In genomic region chrX:3474476-3475439, dm6 we compare ENCODE assay signal across 1 fruit fly cellular context.
A peak's percentile ranks its signal among the peaks of the same experiment; 100 is the strongest.
TF ChIP-seq lines count a peak whose summit lies in the region.

Gene CG12206 (minus strand): TSS chrX:3474524.

TF ChIP-seq in whole organism, embryonic, 481 proteins besides CTCF, POLR2A, EP300 and RAD21 (continued from another document and continues in another):
- TF ChIP-seq nmo (GFP tag; optimal IDR thresholded peaks at IDR 0.05; lab: Kevin White, UChicago) = peak; percentile 74
- TF ChIP-seq CG4707 (GFP tag; optimal IDR thresholded peaks at IDR 0.05; lab: Kevin White, UChicago) = peak; percentile 93
- TF ChIP-seq CG8924 (tag; optimal IDR thresholded peaks at IDR 0.05; lab: Kevin White, UChicago) = peak; percentile 61
- TF ChIP-seq jumu (GFP tag; optimal IDR thresholded peaks at IDR 0.05; lab: Kevin White, UChicago) = no peak
- TF ChIP-seq CG9437 (GFP tag; optimal IDR thresholded peaks at IDR 0.05; lab: Kevin White, UChicago) = peak; percentile 39
- peak; percentile 42; the same call in 1 of the 3 replicates for TF ChIP-seq Aef1 (GFP tag; IDR thresholded peaks at IDR 0.05; lab: Robert Waterston, UW)
- TF ChIP-seq Bgb (GFP tag; IDR thresholded peaks at IDR 0.05; lab: Robert Waterston, UW; ENCODE audit: partially characterized antibody) = no peak
- no peak for TF ChIP-seq crol (GFP tag; IDR thresholded peaks at IDR 0.05; lab: Robert Waterston, UW)
- TF ChIP-seq cg (GFP tag; optimal IDR thresholded peaks at IDR 0.05; lab: Kevin White, UChicago) = no peak
- TF ChIP-seq CG4854 (GFP tag; optimal IDR thresholded peaks at IDR 0.05; lab: Kevin White, UChicago) = no peak
- peak; percentile 45 for TF ChIP-seq CG30403 (GFP tag; optimal IDR thresholded peaks at IDR 0.05; lab: Kevin White, UChicago)
- no peak for TF ChIP-seq Ravus (GFP tag; IDR thresholded peaks at IDR 0.05; lab: Robert Waterston, UW)
- no peak for TF ChIP-seq sim (GFP tag; IDR thresholded peaks at IDR 0.05; lab: Robert Waterston, UW)
- TF ChIP-seq Mes4 (GFP tag; optimal IDR thresholded peaks at IDR 0.05; lab: Kevin White, UChicago) = no peak
- peak in 1 of 2 experiments; percentile 74 for TF ChIP-seq Hr51 (GFP tag; optimal IDR thresholded peaks at IDR 0.05; lab: Kevin White, UChicago)
- TF ChIP-seq CG15269 (tag; optimal IDR thresholded peaks at IDR 0.05; lab: Kevin White, UChicago) = peak; percentile 71
- no peak for TF ChIP-seq CG6683 (GFP tag; optimal IDR thresholded peaks at IDR 0.05; lab: Kevin White, UChicago)
- TF ChIP-seq CG14441 (GFP tag; IDR thresholded peaks at IDR 0.05; lab: Robert Waterston, UW) = peak; percentile 53; the same call in 1 of the 2 replicates
- peak; percentile 72 for TF ChIP-seq dmrt99B (tag; optimal IDR thresholded peaks at IDR 0.05; lab: Kevin White, UChicago)
- TF ChIP-seq Sox100B (GFP tag; optimal IDR thresholded peaks at IDR 0.05; lab: Kevin White, UChicago) = peak; percentile 74
- TF ChIP-seq PHDP (tag; optimal IDR thresholded peaks at IDR 0.05; lab: Kevin White, UChicago) = peak; percentile 62
- TF ChIP-seq abd-A (tag; optimal IDR thresholded peaks at IDR 0.05; lab: Kevin White, UChicago) = peak; percentile 26
- peak; percentile 53; the same call in 1 of the 2 replicates for TF ChIP-seq CG32767 (GFP tag; IDR thresholded peaks at IDR 0.05; lab: Robert Waterston, UW)
- no peak for TF ChIP-seq CG12236 (GFP tag; optimal IDR thresholded peaks at IDR 0.05; lab: Kevin White, UChicago)
- peak; percentile 70 for TF ChIP-seq Meics (GFP tag; optimal IDR thresholded peaks at IDR 0.05; lab: Kevin White, UChicago)
- TF ChIP-seq CG14860 (GFP tag; IDR thresholded peaks at IDR 0.05; lab: Robert Waterston, UW; ENCODE audit: partially characterized antibody) = no peak
- no peak for TF ChIP-seq Max (GFP tag; optimal IDR thresholded peaks at IDR 0.05; lab: Kevin White, UChicago)
- TF ChIP-seq eve (GFP tag; optimal IDR thresholded peaks at IDR 0.05; lab: Kevin White, UChicago) = no peak
- no peak; the same call in 1 of the 2 replicates for TF ChIP-seq Taf1 (GFP tag; IDR thresholded peaks at IDR 0.05; lab: Robert Waterston, UW)
- TF ChIP-seq D19A (tag; optimal IDR thresholded peaks at IDR 0.05; lab: Kevin White, UChicago) = peak; percentile 89
- TF ChIP-seq wor (GFP tag; IDR thresholded peaks at IDR 0.05; lab: Robert Waterston, UW) = peak; percentile 27
- no peak for TF ChIP-seq tup (GFP tag; optimal IDR thresholded peaks at IDR 0.05; lab: Kevin White, UChicago)
- peak; percentile 7; the same call in 1 of the 4 replicates for TF ChIP-seq Gug (GFP tag; IDR thresholded peaks at IDR 0.05; lab: Robert Waterston, UW)
- TF ChIP-seq Hr78 (GFP tag; optimal IDR thresholded peaks at IDR 0.05; lab: Kevin White, UChicago) = no peak
- TF ChIP-seq E2f1 (GFP tag; IDR thresholded peaks at IDR 0.05; lab: Robert Waterston, UW) = peak; percentile 45
- no peak for TF ChIP-seq hkb (optimal IDR thresholded peaks at IDR 0.05; lab: Kevin White, UChicago)
- peak; percentile 61; the same call in 1 of the 2 replicates for TF ChIP-seq hkb (GFP tag; IDR thresholded peaks at IDR 0.05; lab: Robert Waterston, UW)
- peak; percentile 64 for TF ChIP-seq CG17359 (tag; optimal IDR thresholded peaks at IDR 0.05; lab: Kevin White, UChicago)
- peak; percentile 59 for TF ChIP-seq ttk (GFP tag; IDR thresholded peaks at IDR 0.05; lab: Robert Waterston, UW)
- no peak for TF ChIP-seq stc (GFP tag; IDR thresholded peaks at IDR 0.05; lab: Robert Waterston, UW)
- TF ChIP-seq B-H1 (GFP tag; IDR thresholded peaks at IDR 0.05; lab: Robert Waterston, UW) = peak; percentile 52; the same call in 2 of the 3 replicates
- TF ChIP-seq CG2889 (GFP tag; IDR thresholded peaks at IDR 0.05; lab: Robert Waterston, UW) = 0 out of 3 replicates have a peak, but pooled peaks have one; percentile 9
- peak; percentile 11 for TF ChIP-seq CG30431 (GFP tag; optimal IDR thresholded peaks at IDR 0.05; lab: Kevin White, UChicago)
- peak; percentile 25; the same call in 1 of the 2 replicates for TF ChIP-seq E2f2 (GFP tag; IDR thresholded peaks at IDR 0.05; lab: Robert Waterston, UW)
- 0 out of 3 replicates have a peak, but pooled peaks have one; percentile 15 for TF ChIP-seq CG14050 (GFP tag; IDR thresholded peaks at IDR 0.05; lab: Robert Waterston, UW)
- peak; percentile 61 for TF ChIP-seq Hmr (GFP tag; optimal IDR thresholded peaks at IDR 0.05; lab: Kevin White, UChicago)
- peak; percentile 10; the same call in 1 of the 2 replicates for TF ChIP-seq CG10366 (GFP tag; IDR thresholded peaks at IDR 0.05; lab: Robert Waterston, UW)
- TF ChIP-seq Lim3 (GFP tag; IDR thresholded peaks at IDR 0.05; lab: Robert Waterston, UW) = no peak
- peak; percentile 73 for TF ChIP-seq slbo (GFP tag; IDR thresholded peaks at IDR 0.05; lab: Robert Waterston, UW)
- no peak for TF ChIP-seq rib (GFP tag; IDR thresholded peaks at IDR 0.05; lab: Robert Waterston, UW)
- peak; percentile 25 for TF ChIP-seq gsb-n (tag; optimal IDR thresholded peaks at IDR 0.05; lab: Kevin White, UChicago)
- TF ChIP-seq CG6854 (GFP tag; optimal IDR thresholded peaks at IDR 0.05; lab: Kevin White, UChicago) = peak; percentile 59
- no peak for TF ChIP-seq ftz-f1 (GFP tag; optimal IDR thresholded peaks at IDR 0.05; lab: Kevin White, UChicago)
- no peak for TF ChIP-seq Hand (GFP tag; optimal IDR thresholded peaks at IDR 0.05; lab: Kevin White, UChicago)
- TF ChIP-seq HLH3B (GFP tag; IDR thresholded peaks at IDR 0.05; lab: Robert Waterston, UW) = peak; percentile 46; the same call in 1 of the 2 replicates
- TF ChIP-seq Ada2b (GFP tag; IDR thresholded peaks at IDR 0.05; lab: Robert Waterston, UW) = peak; percentile 33; the same call in 1 of the 2 replicates
- TF ChIP-seq cad (GFP tag; optimal IDR thresholded peaks at IDR 0.05; lab: Kevin White, UChicago) = no peak
- TF ChIP-seq CG7556 (GFP tag; optimal IDR thresholded peaks at IDR 0.05; lab: Kevin White, UChicago) = peak; percentile 64
- peak; percentile 43 for TF ChIP-seq fd3F (GFP tag; optimal IDR thresholded peaks at IDR 0.05; lab: Kevin White, UChicago)
- no peak for TF ChIP-seq CkIIα-i1 (GFP tag; IDR thresholded peaks at IDR 0.05; lab: Robert Waterston, UW)
- TF ChIP-seq vvl (GFP tag; IDR thresholded peaks at IDR 0.05; lab: Robert Waterston, UW) = peak; percentile 35
- no peak for TF ChIP-seq slp2 (GFP tag; optimal IDR thresholded peaks at IDR 0.05; lab: Kevin White, UChicago)
- TF ChIP-seq knrl (GFP tag; IDR thresholded peaks at IDR 0.05; lab: Robert Waterston, UW; ENCODE audit: partially characterized antibody) = no peak
- peak; percentile 56 for TF ChIP-seq fd96Cb (tag; optimal IDR thresholded peaks at IDR 0.05; lab: Kevin White, UChicago)
- TF ChIP-seq CG33557 (GFP tag; optimal IDR thresholded peaks at IDR 0.05; lab: Kevin White, UChicago) = no peak
- TF ChIP-seq pnt (GFP tag; optimal IDR thresholded peaks at IDR 0.05; lab: Kevin White, UChicago) = no peak
- peak; percentile 2 for TF ChIP-seq CG3407 (GFP tag; optimal IDR thresholded peaks at IDR 0.05; lab: Kevin White, UChicago)
- peak; percentile 19 for TF ChIP-seq slou (GFP tag; optimal IDR thresholded peaks at IDR 0.05; lab: Kevin White, UChicago)
- TF ChIP-seq onecut (GFP tag; IDR thresholded peaks at IDR 0.05; lab: Robert Waterston, UW) = 0 out of 2 replicates have a peak, but pooled peaks have one; percentile 11
- TF ChIP-seq emc (GFP tag; optimal IDR thresholded peaks at IDR 0.05; lab: Kevin White, UChicago) = no peak
- peak; percentile 60; the same call in 1 of the 2 replicates for TF ChIP-seq ranshi (GFP tag; IDR thresholded peaks at IDR 0.05; lab: Robert Waterston, UW)
- peak; percentile 25 for TF ChIP-seq HmgZ (tag; optimal IDR thresholded peaks at IDR 0.05; lab: Kevin White, UChicago)
- no peak for TF ChIP-seq jigr1 (GFP tag; IDR thresholded peaks at IDR 0.05; lab: Robert Waterston, UW)
- TF ChIP-seq CG8281 (tag; optimal IDR thresholded peaks at IDR 0.05; lab: Kevin White, UChicago) = peak; percentile 3
- TF ChIP-seq CG17361 (GFP tag; IDR thresholded peaks at IDR 0.05; lab: Robert Waterston, UW) = peak; percentile 79
- peak; percentile 21 for TF ChIP-seq CG18619 (GFP tag; optimal IDR thresholded peaks at IDR 0.05; lab: Kevin White, UChicago)
- TF ChIP-seq Hr3 (GFP tag; optimal IDR thresholded peaks at IDR 0.05; lab: Kevin White, UChicago) = peak; percentile 38
- peak; percentile 34 for TF ChIP-seq CG6765 (GFP tag; optimal IDR thresholded peaks at IDR 0.05; lab: Kevin White, UChicago)
- TF ChIP-seq CG4360 (GFP tag; IDR thresholded peaks at IDR 0.05; lab: Robert Waterston, UW) = peak; percentile 34; the same call in 1 of the 2 replicates
- TF ChIP-seq CG18011 (GFP tag; optimal IDR thresholded peaks at IDR 0.05; lab: Kevin White, UChicago) = no peak
- peak; percentile 47; the same call in 1 of the 3 replicates for TF ChIP-seq Dbx (GFP tag; IDR thresholded peaks at IDR 0.05; lab: Robert Waterston, UW)
- TF ChIP-seq psq (GFP tag; optimal IDR thresholded peaks at IDR 0.05; lab: Kevin White, UChicago) = no peak
- peak; percentile 44 for TF ChIP-seq run (tag; optimal IDR thresholded peaks at IDR 0.05; lab: Kevin White, UChicago)
- peak; percentile 73 for TF ChIP-seq lmd (GFP tag; IDR thresholded peaks at IDR 0.05; lab: Robert Waterston, UW)
- TF ChIP-seq ase (GFP tag; IDR thresholded peaks at IDR 0.05; lab: Robert Waterston, UW) = no peak
- TF ChIP-seq CG11456 (GFP tag; IDR thresholded peaks at IDR 0.05; lab: Robert Waterston, UW) = no peak
- peak; percentile 74 for TF ChIP-seq grau (tag; optimal IDR thresholded peaks at IDR 0.05; lab: Kevin White, UChicago)
- TF ChIP-seq Oli (tag; optimal IDR thresholded peaks at IDR 0.05; lab: Kevin White, UChicago) = peak; percentile 57
- TF ChIP-seq CG12104 (GFP tag; optimal IDR thresholded peaks at IDR 0.05; lab: Kevin White, UChicago) = peak; percentile 19
- no peak for TF ChIP-seq Dfd (GFP tag; optimal IDR thresholded peaks at IDR 0.05; lab: Kevin White, UChicago)
- peak; percentile 54 for TF ChIP-seq Dek (tag; optimal IDR thresholded peaks at IDR 0.05; lab: Kevin White, UChicago)
- peak; percentile 58 for TF ChIP-seq Sox102F (GFP tag; optimal IDR thresholded peaks at IDR 0.05; lab: Kevin White, UChicago)
- peak; percentile 52 for TF ChIP-seq NfI (GFP tag; optimal IDR thresholded peaks at IDR 0.05; lab: Kevin White, UChicago)
- TF ChIP-seq CG11695 (GFP tag; IDR thresholded peaks at IDR 0.05; lab: Robert Waterston, UW) = peak; percentile 64; the same call in 2 of the 3 replicates
- no peak for TF ChIP-seq CG6791 (GFP tag; IDR thresholded peaks at IDR 0.05; lab: Robert Waterston, UW; ENCODE audit: partially characterized antibody)
- no peak for TF ChIP-seq crc (GFP tag; optimal IDR thresholded peaks at IDR 0.05; lab: Kevin White, UChicago)
- peak; percentile 39 for TF ChIP-seq Usf (GFP tag; optimal IDR thresholded peaks at IDR 0.05; lab: Kevin White, UChicago)
- TF ChIP-seq Lhr (GFP tag; optimal IDR thresholded peaks at IDR 0.05; lab: Kevin White, UChicago) = no peak
- no peak for TF ChIP-seq CG1832 (GFP tag; optimal IDR thresholded peaks at IDR 0.05; lab: Kevin White, UChicago)
- TF ChIP-seq wdn (GFP tag; IDR thresholded peaks at IDR 0.05; lab: Robert Waterston, UW) = no peak
- no peak for TF ChIP-seq CG2202 (tag; optimal IDR thresholded peaks at IDR 0.05; lab: Kevin White, UChicago)
- TF ChIP-seq prd (optimal IDR thresholded peaks at IDR 0.05; lab: Kevin White, UChicago) = no peak
- TF ChIP-seq prd (GFP tag; IDR thresholded peaks at IDR 0.05; lab: Robert Waterston, UW) = peak; percentile 66
- no peak for TF ChIP-seq disco-r (GFP tag; optimal IDR thresholded peaks at IDR 0.05; lab: Kevin White, UChicago)
- peak; percentile 32; the same call in 1 of the 2 replicates for TF ChIP-seq esg (GFP tag; conservative IDR thresholded peaks at IDR 0.05; lab: Robert Waterston, UW)
- no peak for TF ChIP-seq Spps (tag; optimal IDR thresholded peaks at IDR 0.05; lab: Kevin White, UChicago)
- peak; percentile 64 for TF ChIP-seq CG9727 (GFP tag; optimal IDR thresholded peaks at IDR 0.05; lab: Kevin White, UChicago)
- TF ChIP-seq Eip74EF (GFP tag; optimal IDR thresholded peaks at IDR 0.05; lab: Kevin White, UChicago) = peak in 1 of 2 experiments; percentile 45
- TF ChIP-seq CG8359 (GFP tag; optimal IDR thresholded peaks at IDR 0.05; lab: Kevin White, UChicago; ENCODE audit: borderline replicate concordance) = no peak
- peak; percentile 23 for TF ChIP-seq CG15601 (tag; optimal IDR thresholded peaks at IDR 0.05; lab: Kevin White, UChicago)
- TF ChIP-seq CG6654 (GFP tag; optimal IDR thresholded peaks at IDR 0.05; lab: Kevin White, UChicago) = peak; percentile 25
- TF ChIP-seq dpn (GFP tag; optimal IDR thresholded peaks at IDR 0.05; lab: Kevin White, UChicago) = peak in 1 of 2 experiments; percentile 31
- peak; percentile 39; the same call in 1 of the 2 replicates for TF ChIP-seq sob (GFP tag; IDR thresholded peaks at IDR 0.05; lab: Robert Waterston, UW)
- TF ChIP-seq CG11696 (GFP tag; IDR thresholded peaks at IDR 0.05; lab: Robert Waterston, UW) = no peak
- peak; percentile 92 for TF ChIP-seq Adf1 (GFP tag; IDR thresholded peaks at IDR 0.05; lab: Robert Waterston, UW)
- peak; percentile 71 for TF ChIP-seq CG9215 (GFP tag; IDR thresholded peaks at IDR 0.05; lab: Robert Waterston, UW)
- peak; percentile 81 for TF ChIP-seq CG32772 (GFP tag; IDR thresholded peaks at IDR 0.05; lab: Robert Waterston, UW)
- TF ChIP-seq CG11093 (GFP tag; IDR thresholded peaks at IDR 0.05; lab: Robert Waterston, UW) = no peak
- no peak for TF ChIP-seq CG9609 (GFP tag; optimal IDR thresholded peaks at IDR 0.05; lab: Kevin White, UChicago)
- no peak for TF ChIP-seq CG6813 (GFP tag; optimal IDR thresholded peaks at IDR 0.05; lab: Kevin White, UChicago)
- no peak for TF ChIP-seq grn (GFP tag; optimal IDR thresholded peaks at IDR 0.05; lab: Kevin White, UChicago)
- TF ChIP-seq pita (GFP tag; optimal IDR thresholded peaks at IDR 0.05; lab: Kevin White, UChicago) = no peak
- no peak for TF ChIP-seq CG7271 (tag; optimal IDR thresholded peaks at IDR 0.05; lab: Kevin White, UChicago)
- TF ChIP-seq ken (GFP tag; IDR thresholded peaks at IDR 0.05; lab: Robert Waterston, UW) = no peak
- TF ChIP-seq bcd (GFP tag; optimal IDR thresholded peaks at IDR 0.05; lab: Kevin White, UChicago) = peak; percentile 58
- no peak for TF ChIP-seq CG17912 (GFP tag; optimal IDR thresholded peaks at IDR 0.05; lab: Kevin White, UChicago)
- no peak for TF ChIP-seq CG13624 (GFP tag; optimal IDR thresholded peaks at IDR 0.05; lab: Kevin White, UChicago)
- peak; percentile 74 for TF ChIP-seq Ets65A (GFP tag; lab: Kevin White, UChicago)
- no peak for TF ChIP-seq CG7372 (GFP tag; IDR thresholded peaks at IDR 0.05; lab: Robert Waterston, UW)
- no peak for TF ChIP-seq CG2129 (GFP tag; IDR thresholded peaks at IDR 0.05; lab: Robert Waterston, UW; ENCODE audit: partially characterized antibody)
- peak; percentile 42 for TF ChIP-seq nerfin-1 (tag; optimal IDR thresholded peaks at IDR 0.05; lab: Kevin White, UChicago)
